Fruit fly (Drosophila melanogaster): Measurements from ENCODE around the gene CG43935.

dm6 chr3R:27108111-27108510, 42.9 kb downstream of the CG43935 start:
- no peak for TF ChIP-seq Myc (optimal IDR thresholded peaks at IDR 0.05)
- TF ChIP-seq h (optimal IDR thresholded peaks at IDR 0.05) = no peak
- no peak for TF ChIP-seq psq (optimal IDR thresholded peaks at IDR 0.05)
- no peak for TF ChIP-seq Sin3A (optimal IDR thresholded peaks at IDR 0.05)
- TF ChIP-seq ttk (optimal IDR thresholded peaks at IDR 0.05) = no peak
- TF ChIP-seq insv (optimal IDR thresholded peaks at IDR 0.05) = no peak
